Worm (Caenorhabditis elegans): Measurements from ENCODE around the gene mutd-1.

Gene mutd-1

DNA sequence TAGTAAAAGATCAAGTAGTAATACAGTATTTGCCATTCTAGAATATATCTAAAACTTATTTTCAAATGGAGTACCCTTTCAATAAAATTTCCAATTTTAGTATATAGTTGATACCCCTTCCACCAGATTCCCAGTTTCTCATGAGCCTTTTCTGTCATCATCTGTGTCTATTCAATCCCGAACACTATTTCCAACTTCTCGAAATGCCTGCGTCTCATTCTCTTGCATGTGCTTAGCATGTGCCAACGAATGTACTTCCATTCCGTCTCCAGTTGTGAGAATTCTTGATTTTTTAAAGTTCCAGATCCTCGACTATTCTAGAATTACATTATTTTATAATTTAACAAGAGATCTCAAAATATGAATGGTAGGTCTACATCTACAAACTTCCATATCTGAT, 32.7 kb upstream of the mutd-1 start, which contains the start of gene C42D4.18:
C42D4.18 (plus strand) TSS at position 231 of the 400 bp plus-strand sequence.
- TF ChIP-seq lsy-2 (tag; optimal IDR thresholded peaks at IDR 0.05), result peak in 1 of 2 experiments; percentile 48
- TF ChIP-seq fos-1 (tag; optimal IDR thresholded peaks at IDR 0.05), result no peak
- no peak for TF ChIP-seq unc-39 (tag; optimal IDR thresholded peaks at IDR 0.05)
- no peak for TF ChIP-seq sem-4 (tag; optimal IDR thresholded peaks at IDR 0.05)
- TF ChIP-seq sma-3 (GFP tag; optimal IDR thresholded peaks at IDR 0.05), result no peak
- TF ChIP-seq nhr-23 (tag; optimal IDR thresholded peaks at IDR 0.05), result no peak
- peak; percentile 26 for TF ChIP-seq nhr-129 (tag; optimal IDR thresholded peaks at IDR 0.05)
- TF ChIP-seq mbf-1 (tag; optimal IDR thresholded peaks at IDR 0.05), result no peak
- peak; percentile 62 for TF ChIP-seq C34F6.9 (tag; optimal IDR thresholded peaks at IDR 0.05)
- TF ChIP-seq ZK546.5 (tag; optimal IDR thresholded peaks at IDR 0.05), result no peak
- no peak for TF ChIP-seq F13H6.1 (tag; optimal IDR thresholded peaks at IDR 0.05)
- no peak for TF ChIP-seq elt-1 (tag; optimal IDR thresholded peaks at IDR 0.05)
- TF ChIP-seq sma-9 (GFP tag; optimal IDR thresholded peaks at IDR 0.05), result peak; percentile 36
- no peak for TF ChIP-seq sma-9 (tag; optimal IDR thresholded peaks at IDR 0.05)
- TF ChIP-seq unc-55 (GFP tag; optimal IDR thresholded peaks at IDR 0.05), result peak; percentile 55
- TF ChIP-seq zag-1 (tag; optimal IDR thresholded peaks at IDR 0.05), result no peak
- peak in 1 of 2 experiments; percentile 37 for TF ChIP-seq mdl-1 (tag; optimal IDR thresholded peaks at IDR 0.05)
- no peak for TF ChIP-seq ceh-16 (tag; optimal IDR thresholded peaks at IDR 0.05)
- no peak for TF ChIP-seq mab-5 (tag; optimal IDR thresholded peaks at IDR 0.05)

DNA sequence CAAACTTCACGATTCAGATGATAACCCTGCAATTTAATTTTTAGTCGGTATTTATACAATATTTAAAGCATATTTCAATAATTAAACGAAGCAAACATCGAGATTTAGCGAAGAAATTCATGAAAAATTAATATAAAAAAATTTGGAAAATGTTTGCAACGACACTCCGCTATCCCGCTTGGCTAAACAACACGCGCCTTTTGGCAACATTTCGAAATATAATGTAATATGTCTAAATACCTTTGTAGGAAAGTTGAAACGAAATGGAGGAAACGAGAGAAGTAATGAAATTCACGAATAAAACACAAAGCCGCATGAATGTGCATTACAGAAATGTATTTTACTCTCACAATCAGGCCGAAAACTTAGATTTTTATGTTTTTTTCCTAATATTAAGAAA, 31.8 kb upstream of the mutd-1 start, which contains the start of gene rpc-1:
rpc-1 (minus strand) TSS at position 26 of the 400 bp plus-strand sequence.
- peak; percentile 83 for TF ChIP-seq gmeb-1 (tag; optimal IDR thresholded peaks at IDR 0.05)
- TF ChIP-seq lsy-2 (tag; optimal IDR thresholded peaks at IDR 0.05), result peak in 1 of 2 experiments; percentile 56
- TF ChIP-seq nhr-129 (tag; optimal IDR thresholded peaks at IDR 0.05), result peak; percentile 85
- TF ChIP-seq zag-1 (tag; optimal IDR thresholded peaks at IDR 0.05), result no peak
- TF ChIP-seq nhr-21 (tag; optimal IDR thresholded peaks at IDR 0.05), result no peak
- no peak for TF ChIP-seq lin-11 (tag; optimal IDR thresholded peaks at IDR 0.05)
- TF ChIP-seq F13H6.1 (tag; optimal IDR thresholded peaks at IDR 0.05), result no peak
- no peak for TF ChIP-seq nhr-23 (tag; optimal IDR thresholded peaks at IDR 0.05)
- no peak for TF ChIP-seq lin-39 (tag; optimal IDR thresholded peaks at IDR 0.05)
- TF ChIP-seq ztf-4 (tag; optimal IDR thresholded peaks at IDR 0.05), result no peak
- no peak for TF ChIP-seq fos-1 (tag; optimal IDR thresholded peaks at IDR 0.05)
- peak; percentile 63 for TF ChIP-seq C34F6.9 (tag; optimal IDR thresholded peaks at IDR 0.05)

DNA sequence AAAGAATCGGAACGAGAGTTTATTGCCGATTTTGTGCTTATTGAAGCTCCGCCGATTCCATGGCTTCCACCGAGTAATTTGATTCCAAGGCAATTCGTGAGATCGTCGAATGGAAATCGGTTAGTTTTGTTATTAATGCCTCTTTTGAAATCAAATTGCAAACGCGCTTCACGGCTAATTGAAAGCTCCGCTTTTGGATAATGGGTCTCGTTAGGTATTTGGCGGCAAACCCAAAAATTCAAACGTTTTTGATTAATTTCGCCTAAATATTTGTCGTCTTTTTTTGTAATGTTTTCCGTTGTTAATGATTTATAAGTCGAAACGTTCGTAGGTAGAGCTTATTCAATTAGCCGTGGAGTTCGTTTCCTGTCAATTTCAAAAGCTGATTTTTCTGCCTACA, 25.7 kb upstream of the mutd-1 start:
- TF ChIP-seq aly-2 (tag; optimal IDR thresholded peaks at IDR 0.05), result no peak
- TF ChIP-seq ceh-82 (tag; optimal IDR thresholded peaks at IDR 0.05), result no peak
- TF ChIP-seq sma-3 (GFP tag; optimal IDR thresholded peaks at IDR 0.05), result no peak
- no peak for TF ChIP-seq mab-5 (tag; optimal IDR thresholded peaks at IDR 0.05)
- TF ChIP-seq skn-1 (tag; optimal IDR thresholded peaks at IDR 0.05), result no peak
- no peak for TF ChIP-seq egl-27 (tag; optimal IDR thresholded peaks at IDR 0.05)
- TF ChIP-seq unc-55 (GFP tag; optimal IDR thresholded peaks at IDR 0.05), result no peak
- no peak for TF ChIP-seq nhr-25 (tag; optimal IDR thresholded peaks at IDR 0.05)
- no peak for TF ChIP-seq gmeb-1 (tag; optimal IDR thresholded peaks at IDR 0.05)
- TF ChIP-seq ama-1 (optimal IDR thresholded peaks at IDR 0.05), result no peak
- no peak for TF ChIP-seq ZK546.5 (tag; optimal IDR thresholded peaks at IDR 0.05)
- TF ChIP-seq nhr-237 (tag; optimal IDR thresholded peaks at IDR 0.05), result no peak
- TF ChIP-seq lin-11 (tag; optimal IDR thresholded peaks at IDR 0.05), result no peak
- TF ChIP-seq mbf-1 (tag; optimal IDR thresholded peaks at IDR 0.05), result no peak
- TF ChIP-seq nhr-23 (tag; optimal IDR thresholded peaks at IDR 0.05), result no peak

DNA sequence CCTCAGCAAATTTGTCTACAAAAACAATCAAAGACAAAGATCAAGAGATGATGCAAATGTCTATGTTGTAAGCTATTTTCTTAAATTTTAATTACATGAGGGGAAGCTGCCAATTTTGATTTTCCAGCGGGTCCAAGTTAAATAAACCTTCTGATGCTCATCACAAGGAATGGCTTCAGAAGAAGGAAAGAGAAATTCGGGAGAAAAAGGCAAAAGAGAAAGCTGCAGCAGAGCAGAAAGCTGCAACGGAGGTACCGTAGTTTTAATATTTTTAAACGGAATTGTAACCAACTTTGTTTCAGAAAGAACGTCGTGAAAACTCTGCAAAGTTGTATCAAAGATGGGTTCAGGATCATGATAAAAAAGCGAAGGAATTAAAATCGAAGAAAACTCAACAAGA, 24.3 kb upstream of the mutd-1 start:
- TF ChIP-seq crh-2 (tag; optimal IDR thresholded peaks at IDR 0.05) (no peak), ztf-4 (tag; optimal IDR thresholded peaks at IDR 0.05) (no peak), unc-39 (tag; optimal IDR thresholded peaks at IDR 0.05) (no peak), F13H6.1 (tag; optimal IDR thresholded peaks at IDR 0.05) (no peak), egl-27 (tag; optimal IDR thresholded peaks at IDR 0.05) (no peak), lin-39 (tag; optimal IDR thresholded peaks at IDR 0.05) (no peak), peb-1 (tag; optimal IDR thresholded peaks at IDR 0.05) (no peak), gmeb-1 (tag; optimal IDR thresholded peaks at IDR 0.05) (no peak), nhr-77 (tag; optimal IDR thresholded peaks at IDR 0.05) (no peak), elt-3 (tag; optimal IDR thresholded peaks at IDR 0.05) (no peak), sem-4 (tag; optimal IDR thresholded peaks at IDR 0.05) (no peak), ceh-16 (tag; optimal IDR thresholded peaks at IDR 0.05) (no peak), ztf-11 (tag; optimal IDR thresholded peaks at IDR 0.05) (no peak), Y55F3AM.14 (GFP tag; optimal IDR thresholded peaks at IDR 0.05) (no peak), nhr-25 (tag; optimal IDR thresholded peaks at IDR 0.05) (no peak), blmp-1 (tag; optimal IDR thresholded peaks at IDR 0.05; ENCODE audit: insufficient read depth) (no peak), nhr-23 (tag; optimal IDR thresholded peaks at IDR 0.05) (no peak), skn-1 (tag; optimal IDR thresholded peaks at IDR 0.05) (no peak), mbf-1 (tag; optimal IDR thresholded peaks at IDR 0.05) (no peak), zag-1 (tag; optimal IDR thresholded peaks at IDR 0.05) (no peak)
